Worm (Caenorhabditis elegans) whole organism, midembryonic: ENCODE data around the gene C02F5.12.

Experiments used
- T22C8.4 ChIP-seq: fragments of 200-800 bp; sonication (Bioruptor generic); IDR thresholded peaks from 2 replicates; pipeline ENCODE4 v1.3.6; 2022; ENCODE audit warnings: missing genetic modification characterization, missing compliant biosample characterization
- cog-1 ChIP-seq: sonication (generic microtip); optimal IDR thresholded peaks from 2 replicates; lab custom pipeline; 2016; ENCODE audit warnings: missing genetic modification characterization, missing compliant biosample characterization
- flt-1 ChIP-seq: fragments of 200-800 bp; sonication (Bioruptor generic); IDR thresholded peaks from 2 replicates; pipeline ENCODE4 v1.3.6; 2022; ENCODE audit warnings: missing genetic modification characterization, missing compliant biosample characterization
- ref-1 ChIP-seq: fragments of 200-800 bp; sonication (Bioruptor generic); conservative IDR thresholded peaks from 2 replicates; pipeline ENCODE4 v1.3.6; 2022; ENCODE audit warnings: missing genetic modification reagents, missing genetic modification characterization, missing compliant biosample characterization
- tab-1 ChIP-seq: fragments of 200-800 bp; sonication (Bioruptor generic); IDR thresholded peaks from 2 replicates; pipeline ENCODE4 v1.3.6; 2022; ENCODE audit warnings: missing genetic modification characterization, missing compliant biosample characterization
- ztf-29 ChIP-seq: fragments of 200-800 bp; sonication (Bioruptor generic); IDR thresholded peaks from 2 replicates; pipeline ENCODE4 v1.3.6; 2022; ENCODE audit warnings: missing genetic modification reagents, missing genetic modification characterization, missing compliant biosample characterization

- no peak for TF ChIP-seq T22C8.4 (GFP tag; lab: Robert Waterston, UW)
- TF ChIP-seq flt-1: no peak
- TF ChIP-seq tab-1 (GFP tag; lab: Robert Waterston, UW): no peak
- no peak for TF ChIP-seq ztf-29 (GFP tag; lab: Robert Waterston, UW)
- TF ChIP-seq cog-1 (tag; lab: Kevin White, UChicago): no peak
- no peak for TF ChIP-seq ref-1 (GFP tag; lab: Robert Waterston, UW)
Observed at ce11 chrIII:8275871-8276270, 33.0 kb upstream of the C02F5.12 start, which contains the start of gene clec-160.
